Worm (Caenorhabditis elegans): Measurements from ENCODE around the gene chin-1.

The chin-1 gene

DNA sequence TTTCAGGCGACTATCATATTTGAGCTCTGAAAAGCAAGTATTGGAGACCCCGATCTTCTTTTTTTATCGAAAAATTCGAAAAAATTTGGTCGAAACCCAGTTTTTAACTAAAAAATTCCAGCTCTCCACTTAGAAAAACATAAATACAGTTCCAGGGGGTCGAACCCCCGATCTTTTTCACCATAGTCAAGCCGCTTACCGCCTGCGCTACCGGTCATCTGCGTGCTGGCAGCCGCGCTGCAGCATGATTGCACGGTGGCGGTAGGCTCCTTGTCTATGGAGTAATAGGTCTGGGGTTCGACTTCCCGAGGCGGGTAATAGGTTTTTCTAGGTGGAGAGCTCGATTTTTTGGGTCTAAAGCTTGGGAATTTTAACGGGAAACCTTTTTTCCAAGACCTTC lies 27.2 kb downstream of the chin-1 start, which contains the start of gene clc-24:
Gene clc-24 (plus strand): TSS at position 263 of the 400 bp plus-strand sequence.
- TF ChIP-seq ceh-2 (tag; optimal IDR thresholded peaks at IDR 0.05), result no peak
- TF ChIP-seq unc-42 (tag; optimal IDR thresholded peaks at IDR 0.05), result no peak
- TF ChIP-seq nhr-11 (tag; optimal IDR thresholded peaks at IDR 0.05), result no peak
- no peak for TF ChIP-seq pros-1 (tag; optimal IDR thresholded peaks at IDR 0.05)
- no peak for TF ChIP-seq nfya-1 (tag; optimal IDR thresholded peaks at IDR 0.05)
- no peak for TF ChIP-seq madf-2 (tag; optimal IDR thresholded peaks at IDR 0.05)

DNA sequence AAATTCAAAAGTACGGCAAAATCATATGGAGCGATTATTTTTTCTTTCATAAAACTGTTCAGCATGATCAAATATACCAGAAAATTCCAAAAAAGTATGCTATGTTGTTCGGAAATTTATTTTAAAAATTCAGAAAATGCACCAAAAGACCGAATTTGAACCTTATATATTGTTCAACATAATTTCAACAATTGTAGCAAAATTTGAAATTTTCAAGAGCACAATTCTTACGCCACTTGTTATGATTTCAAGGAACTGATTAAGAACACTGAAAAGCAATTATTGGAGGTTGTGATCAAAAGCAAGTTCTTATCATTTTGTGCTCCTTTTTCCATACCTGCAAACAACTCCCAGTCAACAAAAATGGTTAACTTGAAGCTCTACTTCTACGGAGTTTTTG lies 28.9 kb downstream of the chin-1 start, which contains the start of gene clc-27:
Gene clc-27 (plus strand): TSS at position 301 of the 400 bp plus-strand sequence.
- TF ChIP-seq Y22D7AL.16 (tag; optimal IDR thresholded peaks at IDR 0.05), result no peak
- no peak for TF ChIP-seq sox-4 (tag; optimal IDR thresholded peaks at IDR 0.05)
- TF ChIP-seq ceh-6 (GFP tag; optimal IDR thresholded peaks at IDR 0.05), result no peak
- TF ChIP-seq lim-6 (tag; optimal IDR thresholded peaks at IDR 0.05), result no peak
- TF ChIP-seq pax-1 (tag; optimal IDR thresholded peaks at IDR 0.05), result no peak
- TF ChIP-seq sox-2 (GFP tag; IDR thresholded peaks at IDR 0.05), result no peak
- no peak for TF ChIP-seq fkh-6 (tag; optimal IDR thresholded peaks at IDR 0.05)
- no peak for TF ChIP-seq hlh-30 (tag; optimal IDR thresholded peaks at IDR 0.05; ENCODE audit: insufficient read depth)
- TF ChIP-seq ama-1 (optimal IDR thresholded peaks at IDR 0.05), result no peak
- TF ChIP-seq lin-11 (tag; optimal IDR thresholded peaks at IDR 0.05), result no peak
- TF ChIP-seq ceh-45 (GFP tag; IDR thresholded peaks at IDR 0.05), result no peak
- no peak for TF ChIP-seq elt-2 (tag; optimal IDR thresholded peaks at IDR 0.05)
- TF ChIP-seq eyg-1 (tag; optimal IDR thresholded peaks at IDR 0.05), result no peak
- no peak for TF ChIP-seq nhr-11 (tag; optimal IDR thresholded peaks at IDR 0.05)

DNA sequence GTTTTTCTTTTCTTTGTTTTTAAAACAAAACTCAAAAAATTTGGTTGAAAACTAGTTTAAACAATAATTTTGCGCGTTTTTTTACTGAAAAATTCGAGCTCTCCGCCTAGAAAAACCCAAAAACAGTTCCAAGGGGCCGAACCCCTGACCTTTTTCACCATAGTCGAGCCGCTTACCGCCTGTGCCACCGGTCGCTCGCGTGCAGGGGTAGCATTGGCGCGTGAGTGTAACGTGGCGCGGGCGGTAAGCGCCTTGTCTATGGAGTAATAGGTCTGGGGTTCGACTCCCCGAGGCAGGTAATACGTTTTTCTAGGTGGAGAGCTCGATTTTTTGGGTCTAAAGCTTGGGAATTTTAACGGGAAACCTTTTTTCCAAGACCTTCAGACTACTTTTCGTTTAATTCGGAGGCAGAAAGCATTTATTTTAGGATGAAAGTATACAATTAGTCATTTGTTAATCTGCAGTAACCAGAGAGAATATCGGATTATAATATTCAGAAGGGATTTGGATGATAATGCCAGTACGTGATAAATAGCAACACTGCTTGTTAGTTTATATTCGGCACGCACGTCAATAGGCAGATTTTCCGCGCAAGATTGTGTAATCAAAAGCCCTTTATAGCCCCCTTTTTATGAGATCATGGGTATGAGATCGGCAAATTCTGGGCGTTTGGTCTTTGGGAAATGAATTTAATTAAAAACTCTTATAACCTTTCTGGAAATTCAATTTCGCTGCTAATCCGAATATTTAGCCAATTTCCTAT lies 29.7 kb downstream of the chin-1 start:
- TF ChIP-seq tbx-2 (tag; optimal IDR thresholded peaks at IDR 0.05) (no peak), pros-1 (tag; optimal IDR thresholded peaks at IDR 0.05) (no peak), hlh-15 (tag; optimal IDR thresholded peaks at IDR 0.05) (no peak), T23F11.4 (GFP tag; optimal IDR thresholded peaks at IDR 0.05) (no peak)

DNA sequence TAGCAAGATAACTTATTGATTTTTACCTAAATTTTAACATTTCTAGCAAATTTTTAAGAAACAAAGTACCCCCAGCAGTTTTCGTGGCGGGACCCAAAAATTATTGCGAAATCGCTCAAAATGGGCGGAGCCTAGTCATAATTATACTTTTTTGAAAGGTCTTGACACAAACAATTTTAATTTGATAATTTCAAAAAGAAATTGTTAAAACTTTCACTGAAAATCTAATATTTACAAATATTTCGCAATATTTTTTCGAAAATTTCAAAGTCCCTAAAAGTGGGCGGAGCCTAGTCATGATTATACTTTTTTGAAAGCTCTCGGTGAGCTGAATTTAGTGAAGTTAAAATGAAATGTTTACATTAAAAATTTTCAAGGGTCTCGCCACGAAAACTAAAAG lies 32.5 kb downstream of the chin-1 start:
- TF ChIP-seq ztf-16 (tag; optimal IDR thresholded peaks at IDR 0.05) (no peak), pha-4 (tag; optimal IDR thresholded peaks at IDR 0.05) (no peak), tbx-2 (tag; optimal IDR thresholded peaks at IDR 0.05) (no peak), pag-3 (tag; optimal IDR thresholded peaks at IDR 0.05; ENCODE audit: borderline replicate concordance) (no peak), ceh-34 (tag; optimal IDR thresholded peaks at IDR 0.05) (no peak), hlh-13 (GFP tag; optimal IDR thresholded peaks at IDR 0.05) (no peak), hlh-8 (tag; optimal IDR thresholded peaks at IDR 0.05) (no peak), odd-2 (tag; optimal IDR thresholded peaks at IDR 0.05) (no peak), ttx-3 (tag; optimal IDR thresholded peaks at IDR 0.05) (no peak), hlh-30 (tag; optimal IDR thresholded peaks at IDR 0.05; ENCODE audit: insufficient read depth) (no peak), gmeb-2 (tag; optimal IDR thresholded peaks at IDR 0.05) (no peak), nhr-11 (tag; optimal IDR thresholded peaks at IDR 0.05) (no peak), ceh-2 (tag; optimal IDR thresholded peaks at IDR 0.05) (no peak), pha-2 (tag; optimal IDR thresholded peaks at IDR 0.05) (no peak), nfya-1 (tag; optimal IDR thresholded peaks at IDR 0.05) (no peak), mec-3 (tag; optimal IDR thresholded peaks at IDR 0.05; ENCODE audit: borderline replicate concordance) (no peak), F13H6.1 (tag; optimal IDR thresholded peaks at IDR 0.05) (no peak), lin-11 (tag; optimal IDR thresholded peaks at IDR 0.05) (no peak), ref-2 (tag; optimal IDR thresholded peaks at IDR 0.05) (no peak), madf-2 (tag; optimal IDR thresholded peaks at IDR 0.05) (no peak)
